Fruit fly (Drosophila melanogaster) whole organism, embryonic: ENCODE results near the gene CG43179.

Experiments used
- CG10147 ChIP-seq: fragments of 200-800 bp; sonication (Bioruptor generic); optimal IDR thresholded peaks from 2 replicates; lab custom pipeline; 2019; ENCODE audit warnings: missing biosample characterization, mild to moderate bottlenecking, missing genetic modification characterization, moderate library complexity
- CG13424 ChIP-seq: fragments of 200-800 bp; sonication (Bioruptor generic); optimal IDR thresholded peaks from 2 replicates; lab custom pipeline; 2019; ENCODE audit warnings: missing biosample characterization, mild to moderate bottlenecking, missing genetic modification characterization, moderate library complexity
- CG15514 ChIP-seq: fragments of 200-800 bp; sonication (Bioruptor generic); optimal IDR thresholded peaks from 3 replicates; lab custom pipeline; 2017; ENCODE audit warnings: missing biosample characterization, missing genetic modification characterization, mild to moderate bottlenecking, moderate library complexity, missing genetic modification reagents
- CG1832 ChIP-seq: fragments of 200-800 bp; sonication (Bioruptor generic); optimal IDR thresholded peaks from 2 replicates; lab custom pipeline; 2017; ENCODE audit warnings: missing biosample characterization, mild to moderate bottlenecking, missing genetic modification characterization, inconsistent platforms
- CG2120 ChIP-seq: fragments of 200-800 bp; sonication (Bioruptor generic); optimal IDR thresholded peaks from 3 replicates; lab custom pipeline; 2016; ENCODE audit warnings: missing biosample characterization, missing genetic modification characterization
- CG2678 ChIP-seq: fragments of 200-800 bp; sonication (Bioruptor generic); optimal IDR thresholded peaks from 3 replicates; lab custom pipeline; 2019; ENCODE audit warnings: missing biosample characterization, mild to moderate bottlenecking, missing genetic modification characterization, moderate library complexity
- CG30020 ChIP-seq: fragments of 200-800 bp; optimal IDR thresholded peaks from 2 replicates; lab custom pipeline; 2019; ENCODE audit warnings: missing biosample characterization, mild to moderate bottlenecking, missing genetic modification characterization, moderate library complexity
- CG30403 ChIP-seq: fragments of 200-800 bp; sonication (Bioruptor generic); optimal IDR thresholded peaks from 3 replicates; lab custom pipeline; 2016; ENCODE audit warnings: missing biosample characterization, missing genetic modification characterization
- CG34376 ChIP-seq: fragments of 200-800 bp; sonication (Bioruptor generic); optimal IDR thresholded peaks from 2 replicates; lab custom pipeline; 2018; ENCODE audit warnings: missing biosample characterization, mild to moderate bottlenecking, missing genetic modification characterization
- CG3838 ChIP-seq: fragments of 200-800 bp; sonication (Bioruptor generic); optimal IDR thresholded peaks from 3 replicates; lab custom pipeline; 2016; ENCODE audit warnings: missing biosample characterization, missing genetic modification characterization
- CG7963 ChIP-seq: fragments of 200-800 bp; sonication (Bioruptor generic); IDR thresholded peaks from 3 replicates; pipeline ENCODE4 v1.3.6; 2022; ENCODE audit warnings: missing biosample characterization, missing genetic modification characterization; ENCODE audit not compliant: partially characterized antibody
- Dek ChIP-seq: fragments of 200-800 bp; sonication (Bioruptor generic); optimal IDR thresholded peaks from 3 replicates; lab custom pipeline; 2019; ENCODE audit warnings: missing biosample characterization, mild to moderate bottlenecking, missing genetic modification characterization, moderate library complexity
- Fer3 ChIP-seq: fragments of 200-800 bp; sonication (Bioruptor generic); optimal IDR thresholded peaks from 2 replicates; lab custom pipeline; 2018; ENCODE audit warnings: missing biosample characterization, mild to moderate bottlenecking, missing genetic modification characterization, moderate library complexity
- Gug ChIP-seq: fragments of 200-800 bp; sonication (Bioruptor generic); IDR thresholded peaks from 4 replicates; pipeline ENCODE4 v1.3.6; 2022; ENCODE audit warnings: missing biosample characterization, missing genetic modification characterization
- MTF-1 ChIP-seq: fragments of 200-800 bp; sonication (Bioruptor generic); optimal IDR thresholded peaks from 2 replicates; lab custom pipeline; 2018; ENCODE audit warnings: missing biosample characterization, mild to moderate bottlenecking, missing genetic modification characterization, borderline replicate concordance
- Meics ChIP-seq: fragments of 200-800 bp; sonication (Bioruptor generic); optimal IDR thresholded peaks from 2 replicates; lab custom pipeline; 2017; ENCODE audit warnings: missing biosample characterization, mild to moderate bottlenecking, missing genetic modification characterization
- Side ChIP-seq: fragments of 200-800 bp; sonication (Bioruptor generic); optimal IDR thresholded peaks from 2 replicates; lab custom pipeline; 2016; ENCODE audit warnings: missing biosample characterization, missing genetic modification characterization
- Sox102F ChIP-seq: fragments of 200-800 bp; sonication (Bioruptor generic); optimal IDR thresholded peaks from 2 replicates; lab custom pipeline; 2018; ENCODE audit warnings: missing biosample characterization, mild to moderate bottlenecking, missing genetic modification characterization, moderate library complexity
- Stat92E ChIP-seq, 3 experiments: fragments of >200 bp in 2 of 3; fragments of 200-800 bp in 1 of 3; sonication (Bioruptor generic) in 1 of 3; optimal IDR thresholded peaks; 2 replicates each; lab custom pipeline; 2017 to 2019; ENCODE audit warnings: missing biosample characterization in 3 of 3, missing genetic modification characterization in 3 of 3, mild to moderate bottlenecking in 1 of 3, moderate library complexity in 1 of 3
- Trl ChIP-seq, 3 experiments: fragments of >200 bp in 2 of 3; fragments of 200-800 bp in 1 of 3; sonication (Bioruptor generic) in 1 of 3; optimal IDR thresholded peaks; 2 replicates in 1 of 3; 3 replicates in 2 of 3; lab custom pipeline; 2016 to 2017; ENCODE audit warnings: missing biosample characterization in 1 of 3, missing genetic modification characterization in 1 of 3
- Xbp1 ChIP-seq: fragments of 200-800 bp; sonication (Bioruptor generic); optimal IDR thresholded peaks from 3 replicates; lab custom pipeline; 2016; ENCODE audit warnings: missing biosample characterization, mild to moderate bottlenecking, missing genetic modification characterization
- ap ChIP-seq: fragments of 200-800 bp; sonication (Bioruptor generic); IDR thresholded peaks from 2 replicates; pipeline ENCODE4 v1.3.6; 2022; ENCODE audit warnings: missing biosample characterization, missing genetic modification characterization
- az2 ChIP-seq: fragments of 200-800 bp; sonication (Bioruptor generic); optimal IDR thresholded peaks from 3 replicates; lab custom pipeline; 2016; ENCODE audit warnings: missing biosample characterization, missing genetic modification characterization
- caup ChIP-seq: fragments of 200-800 bp; sonication (Bioruptor generic); optimal IDR thresholded peaks from 3 replicates; lab custom pipeline; 2017; ENCODE audit warnings: missing biosample characterization, mild to moderate bottlenecking, missing genetic modification characterization, moderate library complexity; ENCODE audit not compliant: severe bottlenecking
- cg ChIP-seq: fragments of 200-800 bp; sonication (Bioruptor generic); optimal IDR thresholded peaks from 3 replicates; lab custom pipeline; 2019; ENCODE audit warnings: missing biosample characterization, mild to moderate bottlenecking, missing genetic modification characterization, moderate library complexity
- disco-r ChIP-seq: fragments of 200-800 bp; sonication (Bioruptor generic); optimal IDR thresholded peaks from 2 replicates; lab custom pipeline; 2016; ENCODE audit warnings: missing biosample characterization, missing genetic modification characterization
- dpn ChIP-seq, 2 experiments: fragments of 200-800 bp; sonication (Bioruptor generic); optimal IDR thresholded peaks; 3 replicates each; lab custom pipeline; 2016; ENCODE audit warnings: missing biosample characterization in 2 of 2, missing genetic modification characterization in 2 of 2
- eve ChIP-seq, 2 experiments: fragments of >200 bp; optimal IDR thresholded peaks; 2 replicates each; lab custom pipeline; 2017; ENCODE audit warnings: missing biosample characterization in 2 of 2, missing genetic modification characterization in 2 of 2
- exex ChIP-seq: fragments of 200-800 bp; sonication (Bioruptor generic); optimal IDR thresholded peaks from 4 replicates; lab custom pipeline; 2018; ENCODE audit warnings: missing biosample characterization, mild to moderate bottlenecking, missing genetic modification characterization, moderate library complexity
- fd96Cb ChIP-seq: fragments of 200-800 bp; sonication (Bioruptor generic); optimal IDR thresholded peaks from 2 replicates; lab custom pipeline; 2018; ENCODE audit warnings: missing biosample characterization, mild to moderate bottlenecking, missing genetic modification characterization, moderate library complexity
- gem ChIP-seq: fragments of 200-800 bp; sonication (Bioruptor generic); optimal IDR thresholded peaks from 2 replicates; lab custom pipeline; 2019; ENCODE audit warnings: missing biosample characterization, mild to moderate bottlenecking, missing genetic modification characterization, moderate library complexity
- grau ChIP-seq: fragments of 200-800 bp; optimal IDR thresholded peaks from 3 replicates; lab custom pipeline; 2019; ENCODE audit warnings: missing biosample characterization, mild to moderate bottlenecking, missing genetic modification characterization, moderate library complexity
- gro ChIP-seq: fragments of 200-800 bp; sonication (Bioruptor generic); optimal IDR thresholded peaks from 2 replicates; lab custom pipeline; 2016; ENCODE audit warnings: missing biosample characterization, missing genetic modification characterization
- her ChIP-seq: fragments of 200-800 bp; sonication (Bioruptor generic); optimal IDR thresholded peaks from 2 replicates; lab custom pipeline; 2016; ENCODE audit warnings: missing biosample characterization, missing genetic modification characterization
- hth ChIP-seq: fragments of >200 bp; optimal IDR thresholded peaks from 2 replicates; lab custom pipeline; 2017; ENCODE audit warnings: inconsistent platforms
- inv ChIP-seq: fragments of 200-800 bp; sonication (Bioruptor generic); IDR thresholded peaks from 2 replicates; pipeline ENCODE4 v1.3.6; 2022; ENCODE audit warnings: missing biosample characterization, missing genetic modification characterization; ENCODE audit not compliant: partially characterized antibody
- jigr1 ChIP-seq: fragments of 200-800 bp; sonication (Bioruptor generic); IDR thresholded peaks from 3 replicates; pipeline ENCODE4 v1.3.6; 2022; ENCODE audit warnings: missing biosample characterization, missing genetic modification characterization
- knrl ChIP-seq: fragments of 200-800 bp; sonication (Bioruptor generic); IDR thresholded peaks from 3 replicates; pipeline ENCODE4 v1.3.6; 2022; ENCODE audit warnings: missing biosample characterization, missing genetic modification characterization; ENCODE audit not compliant: partially characterized antibody
- lilli ChIP-seq: fragments of 200-800 bp; sonication (Bioruptor generic); optimal IDR thresholded peaks from 3 replicates; lab custom pipeline; 2016; ENCODE audit warnings: missing biosample characterization, missing genetic modification characterization
- mld ChIP-seq: fragments of 200-800 bp; sonication (Bioruptor generic); IDR thresholded peaks from 3 replicates; pipeline ENCODE4 v1.3.6; 2022; ENCODE audit warnings: missing biosample characterization, missing genetic modification characterization; ENCODE audit not compliant: partially characterized antibody
- nmo ChIP-seq: fragments of 200-800 bp; sonication (Bioruptor generic); optimal IDR thresholded peaks from 2 replicates; lab custom pipeline; 2018; ENCODE audit warnings: missing biosample characterization, mild to moderate bottlenecking, missing genetic modification characterization, moderate library complexity
- sc ChIP-seq, 3 experiments: fragments of >200 bp in 2 of 3; fragments of 200-800 bp in 1 of 3; sonication (Bioruptor generic) in 1 of 3; optimal IDR thresholded peaks; 2 replicates in 2 of 3; 3 replicates in 1 of 3; lab custom pipeline; 2017; ENCODE audit warnings: mild to moderate bottlenecking in 1 of 3, missing biosample characterization in 1 of 3, missing genetic modification characterization in 1 of 3, missing genetic modification reagents in 1 of 3
- sd ChIP-seq: fragments of 200-800 bp; sonication (Bioruptor generic); optimal IDR thresholded peaks from 3 replicates; lab custom pipeline; 2018; ENCODE audit warnings: missing biosample characterization, mild to moderate bottlenecking, missing genetic modification characterization, moderate library complexity
- sob ChIP-seq: fragments of 200-800 bp; sonication (Bioruptor generic); IDR thresholded peaks from 2 replicates; pipeline ENCODE4 v1.3.6; 2022; ENCODE audit warnings: missing biosample characterization, missing genetic modification characterization
- unpg ChIP-seq: fragments of 200-800 bp; sonication (Bioruptor generic); optimal IDR thresholded peaks from 3 replicates; lab custom pipeline; 2018; ENCODE audit warnings: missing biosample characterization, mild to moderate bottlenecking, missing genetic modification characterization, moderate library complexity
- yki ChIP-seq: fragments of >200 bp; optimal IDR thresholded peaks from 3 replicates; lab custom pipeline; 2018

The CG43179 gene

DNA sequence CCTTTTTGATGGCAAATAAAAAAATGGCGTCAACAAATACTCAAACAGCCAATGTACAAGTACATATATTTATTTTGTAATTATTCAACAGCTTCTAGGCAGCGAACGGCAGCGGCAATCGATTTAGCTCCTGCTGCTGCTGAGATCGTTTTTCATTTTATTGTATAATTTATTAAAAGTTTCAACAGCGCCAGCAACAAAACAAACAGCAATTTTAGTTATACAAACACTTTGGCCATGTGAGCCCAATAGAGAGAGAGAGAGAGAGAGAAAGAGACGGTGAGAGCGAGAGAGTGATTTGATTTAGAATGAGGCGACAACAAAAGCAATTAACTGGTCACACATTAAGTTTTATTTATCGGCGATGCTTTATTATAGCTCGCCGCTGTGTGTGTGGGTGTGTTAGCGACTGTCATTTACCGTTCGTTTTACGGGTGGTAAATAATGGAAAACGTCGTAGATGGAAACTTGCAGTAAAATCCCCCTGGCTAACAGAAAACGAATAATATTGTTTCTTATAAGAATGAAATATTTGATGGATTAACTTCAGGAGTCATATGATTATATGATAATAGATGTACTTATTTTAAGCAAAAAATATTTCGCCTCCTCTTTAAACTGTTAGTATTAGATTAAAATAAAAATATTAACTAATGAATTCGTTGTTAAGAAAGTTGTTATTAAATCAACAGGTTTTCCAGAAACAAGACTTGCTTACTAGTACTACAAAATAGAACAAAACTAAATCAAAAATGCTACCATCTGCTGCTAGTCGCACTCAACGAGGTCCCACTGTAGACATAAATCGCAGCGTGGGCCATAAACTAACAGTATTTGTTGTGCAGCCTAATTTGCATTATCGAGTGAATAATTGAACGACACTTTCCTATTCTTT, 29.4 kb downstream of the CG43179 start (continued):
- peak; percentile 17 for TF ChIP-seq CG2678 (tag; lab: Kevin White, UChicago)
- peak; percentile 36 for TF ChIP-seq Sox102F (GFP tag; lab: Kevin White, UChicago)
- TF ChIP-seq CG30403 (GFP tag; lab: Kevin White, UChicago) = peak; percentile 25
- no peak for TF ChIP-seq CG7963 (GFP tag; lab: Robert Waterston, UW)
- TF ChIP-seq MTF-1 (GFP tag; lab: Kevin White, UChicago) = no peak
- no peak for TF ChIP-seq mld (GFP tag; lab: Robert Waterston, UW)
- peak in 1 of 2 experiments; percentile 5 for TF ChIP-seq dpn (GFP tag; optimal IDR thresholded peaks at IDR 0.05; lab: Kevin White, UChicago)
- peak; percentile 12 for TF ChIP-seq az2 (GFP tag; lab: Kevin White, UChicago)
- peak; percentile 77 for TF ChIP-seq exex (tag; lab: Kevin White, UChicago)
- TF ChIP-seq unpg (GFP tag; lab: Kevin White, UChicago) = peak; percentile 7
- TF ChIP-seq nmo = peak; percentile 20
- TF ChIP-seq yki (lab: Kevin White, UChicago) = peak; percentile 2
- peak; percentile 17 for TF ChIP-seq Xbp1 (GFP tag; lab: Kevin White, UChicago)
- TF ChIP-seq Trl (optimal IDR thresholded peaks at IDR 0.05; lab: Kevin White, UChicago) = peak; percentile 71 to 92
- TF ChIP-seq Trl (GFP tag; optimal IDR thresholded peaks at IDR 0.05; lab: Kevin White, UChicago) = no peak
- peak; percentile 40 for TF ChIP-seq lilli (GFP tag; lab: Kevin White, UChicago)
- TF ChIP-seq CG3838 (GFP tag; lab: Kevin White, UChicago) = peak; percentile 6
- peak; percentile 79 for TF ChIP-seq sd
- TF ChIP-seq CG34376 = peak; percentile 51
- TF ChIP-seq jigr1 (GFP tag; lab: Robert Waterston, UW) = no peak
- TF ChIP-seq Meics = peak; percentile 6
- peak; percentile 14 for TF ChIP-seq CG13424 (tag; lab: Kevin White, UChicago)
- TF ChIP-seq Gug (GFP tag; lab: Robert Waterston, UW) = peak; percentile 36; the same call in 1 of the 4 replicates
- no peak for TF ChIP-seq knrl (GFP tag; lab: Robert Waterston, UW)
- no peak for TF ChIP-seq her (GFP tag; lab: Kevin White, UChicago)
- TF ChIP-seq fd96Cb = peak; percentile 10
- TF ChIP-seq CG1832 (GFP tag; lab: Kevin White, UChicago) = peak; percentile 0
- TF ChIP-seq gro = peak; percentile 75
- TF ChIP-seq hth (lab: Kevin White, UChicago) = no peak
- TF ChIP-seq sob (GFP tag; lab: Robert Waterston, UW) = no peak
- TF ChIP-seq CG15514 (GFP tag; lab: Kevin White, UChicago) = peak; percentile 26
- no peak for TF ChIP-seq inv (GFP tag; lab: Robert Waterston, UW)
- no peak for TF ChIP-seq ap (GFP tag; lab: Robert Waterston, UW)
- no peak for TF ChIP-seq sc (optimal IDR thresholded peaks at IDR 0.05; lab: Kevin White, UChicago)
- TF ChIP-seq sc (GFP tag; optimal IDR thresholded peaks at IDR 0.05; lab: Kevin White, UChicago) = peak; percentile 19
- no peak for TF ChIP-seq CG30020 (tag; lab: Kevin White, UChicago)
- TF ChIP-seq gem (tag; lab: Kevin White, UChicago) = peak; percentile 45
- TF ChIP-seq Dek (tag; lab: Kevin White, UChicago) = no peak
- TF ChIP-seq Fer3 (tag; lab: Kevin White, UChicago) = no peak
- peak; percentile 46 for TF ChIP-seq cg (GFP tag; lab: Kevin White, UChicago)
- TF ChIP-seq Side (GFP tag; lab: Kevin White, UChicago) = peak; percentile 14
- peak; percentile 26 for TF ChIP-seq CG2120
- TF ChIP-seq CG10147 (GFP tag; lab: Kevin White, UChicago) = peak; percentile 25
- TF ChIP-seq disco-r (GFP tag; lab: Kevin White, UChicago) = peak; percentile 23
- TF ChIP-seq caup = peak; percentile 42
- peak in 1 of 2 experiments; percentile 32 for TF ChIP-seq eve (GFP tag; optimal IDR thresholded peaks at IDR 0.05; lab: Kevin White, UChicago)
- peak in 1 of 3 experiments; percentile 84 for TF ChIP-seq Stat92E (GFP tag; optimal IDR thresholded peaks at IDR 0.05; lab: Kevin White, UChicago)
- TF ChIP-seq grau (tag; lab: Kevin White, UChicago) = peak; percentile 89
